Fruit fly (Drosophila melanogaster): ENCODE data around the gene CG18262.

The CG18262 gene

DNA sequence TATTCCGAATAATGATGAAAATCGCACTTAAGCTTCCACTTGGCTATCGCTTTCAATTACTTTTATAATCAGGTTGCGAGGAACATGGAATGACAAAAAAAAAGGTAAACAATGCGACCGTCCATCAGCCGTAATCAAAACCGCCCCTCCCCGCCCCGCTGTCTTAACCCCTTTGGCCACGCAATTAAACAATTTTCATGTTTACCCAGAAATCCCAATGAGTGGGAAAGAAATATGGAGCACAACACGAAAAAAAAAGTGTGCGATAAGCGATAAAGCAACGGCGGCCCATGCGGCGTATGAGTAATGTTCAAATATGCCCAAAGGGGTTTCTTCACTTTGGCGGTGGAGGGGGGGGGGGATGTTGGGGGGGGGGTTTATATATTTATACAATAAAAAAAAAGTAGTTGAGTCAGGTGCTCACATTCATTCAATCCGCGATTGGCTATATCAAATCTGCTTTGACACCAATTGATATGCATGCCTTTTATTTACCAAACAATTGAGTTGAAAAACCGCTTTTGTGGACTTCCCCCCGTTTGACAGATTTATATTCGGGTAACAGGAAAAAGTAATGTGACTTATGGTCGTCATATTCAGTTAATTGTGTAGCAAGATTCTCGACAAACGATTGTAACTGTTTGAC, 46.3 kb downstream of the CG18262 start:
- 0 out of 3 replicates have a peak, but pooled peaks have one; percentile 11 for TF ChIP-seq fd96Ca (GFP tag; IDR thresholded peaks at IDR 0.05)
- TF ChIP-seq CG8159 (tag; optimal IDR thresholded peaks at IDR 0.05) = no peak

DNA sequence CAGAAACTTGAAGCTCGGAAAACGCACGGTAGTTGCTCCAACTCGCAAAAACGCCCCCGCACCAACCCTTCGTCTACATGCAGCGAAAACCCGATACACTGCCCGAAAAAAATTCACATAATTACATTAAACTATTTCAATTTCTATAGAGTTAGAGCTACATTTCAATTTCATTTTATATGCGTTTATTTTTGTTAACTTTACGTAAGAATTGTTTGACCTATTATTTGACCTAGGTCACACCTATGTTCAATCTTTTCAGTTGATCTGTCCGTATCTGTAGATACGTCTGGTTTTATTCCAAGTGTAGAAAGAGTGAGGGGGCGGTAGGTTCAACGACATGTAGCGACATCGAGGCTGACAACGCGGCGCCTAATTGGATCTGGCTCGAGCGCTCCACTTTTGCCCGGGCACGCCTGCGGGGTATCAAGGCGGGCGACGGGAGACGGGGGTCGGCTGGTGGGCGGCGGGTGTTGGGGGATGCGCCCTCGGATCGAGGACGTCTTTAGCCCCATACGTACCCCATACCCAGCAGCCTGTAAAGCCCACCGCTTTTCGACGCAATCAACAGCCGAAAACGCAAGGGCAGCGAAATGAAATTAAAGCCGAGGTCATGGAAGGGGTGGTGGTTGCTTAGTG, 50.1 kb downstream of the CG18262 start:
- TF ChIP-seq Pif1B (GFP tag; optimal IDR thresholded peaks at IDR 0.05) (no peak), gl (tag; optimal IDR thresholded peaks at IDR 0.05) (no peak), CG17806 (tag; optimal IDR thresholded peaks at IDR 0.05) (peak; percentile 29), CG34367 (tag; optimal IDR thresholded peaks at IDR 0.05) (no peak), CG12605 (GFP tag; IDR thresholded peaks at IDR 0.05) (no peak), Snoo (tag; optimal IDR thresholded peaks at IDR 0.05) (no peak), Ets98B (GFP tag; IDR thresholded peaks at IDR 0.05) (peak; percentile 28; the same call in 1 of the 2 replicates), CG8301 (tag; optimal IDR thresholded peaks at IDR 0.05) (peak; percentile 20), CG9948 (tag; optimal IDR thresholded peaks at IDR 0.05) (peak; percentile 19), fd96Ca (GFP tag; IDR thresholded peaks at IDR 0.05) (no peak; the same call in 2 of the 3 replicates), CG10348 (GFP tag; IDR thresholded peaks at IDR 0.05) (no peak), CG32121 (GFP tag; IDR thresholded peaks at IDR 0.05) (no peak), Pif1A (GFP tag; optimal IDR thresholded peaks at IDR 0.05) (peak; percentile 23), CG13204 (GFP tag; optimal IDR thresholded peaks at IDR 0.05) (no peak), CG15710 (tag; optimal IDR thresholded peaks at IDR 0.05) (peak; percentile 25), EcR (GFP tag; optimal IDR thresholded peaks at IDR 0.05) (peak; percentile 73), rn (GFP tag; IDR thresholded peaks at IDR 0.05) (no peak), CG8159 (tag; optimal IDR thresholded peaks at IDR 0.05) (peak; percentile 37), CG4496 (GFP tag; IDR thresholded peaks at IDR 0.05) (peak; percentile 46; the same call in 2 of the 3 replicates), D1 (tag; optimal IDR thresholded peaks at IDR 0.05) (no peak), CG14655 (GFP tag; optimal IDR thresholded peaks at IDR 0.05) (peak; percentile 47)

Measured in whole organism, pupa.